Fruit fly (Drosophila melanogaster) whole organism, pupa: Measurements from ENCODE around the gene Pdi.

Experiments
- CG10348 ChIP-seq: fragments of 200-800 bp; sonication (Bioruptor generic); IDR thresholded peaks from 2 replicates; pipeline ENCODE4 v1.3.6; 2022; ENCODE audit warnings: missing biosample characterization, missing genetic modification characterization
- CG12605 ChIP-seq: fragments of 200-800 bp; sonication (Bioruptor generic); IDR thresholded peaks from 2 replicates; pipeline ENCODE4 v1.3.6; 2022; ENCODE audit warnings: missing biosample characterization, missing genetic modification characterization
- CG13204 ChIP-seq: fragments of 200-800 bp; sonication (Bioruptor generic); optimal IDR thresholded peaks from 2 replicates; lab custom pipeline; 2018; ENCODE audit warnings: missing biosample characterization, mild to moderate bottlenecking, missing genetic modification characterization, moderate library complexity
- CG14655 ChIP-seq: fragments of 200-800 bp; sonication (Bioruptor generic); optimal IDR thresholded peaks from 3 replicates; lab custom pipeline; 2017; ENCODE audit warnings: mild to moderate bottlenecking, missing biosample characterization, missing genetic modification reagents, missing genetic modification characterization
- CG15710 ChIP-seq: fragments of 200-800 bp; sonication (Bioruptor generic); optimal IDR thresholded peaks from 2 replicates; lab custom pipeline; 2018; ENCODE audit warnings: missing biosample characterization, mild to moderate bottlenecking, missing genetic modification characterization, moderate library complexity
- CG17806 ChIP-seq: fragments of 200-800 bp; sonication (Bioruptor generic); optimal IDR thresholded peaks from 2 replicates; lab custom pipeline; 2018; ENCODE audit warnings: missing biosample characterization, mild to moderate bottlenecking, missing genetic modification characterization, moderate library complexity
- CG32121 ChIP-seq: fragments of 200-800 bp; sonication (Bioruptor generic); IDR thresholded peaks from 2 replicates; pipeline ENCODE4 v1.3.6; 2022; ENCODE audit warnings: missing biosample characterization, missing genetic modification characterization
- CG34367 ChIP-seq: fragments of 200-800 bp; sonication (Bioruptor generic); optimal IDR thresholded peaks from 2 replicates; lab custom pipeline; 2018; ENCODE audit warnings: missing biosample characterization, mild to moderate bottlenecking, missing genetic modification characterization
- CG4496 ChIP-seq: fragments of 200-800 bp; sonication (Bioruptor generic); IDR thresholded peaks from 3 replicates; pipeline ENCODE4 v1.3.6; 2022; ENCODE audit warnings: missing biosample characterization, missing genetic modification characterization
- CG8159 ChIP-seq: fragments of 200-800 bp; sonication (Bioruptor generic); optimal IDR thresholded peaks from 3 replicates; lab custom pipeline; 2018; ENCODE audit warnings: missing biosample characterization, mild to moderate bottlenecking, missing genetic modification characterization, moderate library complexity
- CG8301 ChIP-seq: fragments of 200-800 bp; sonication (Bioruptor generic); optimal IDR thresholded peaks from 2 replicates; lab custom pipeline; 2018; ENCODE audit warnings: missing biosample characterization, mild to moderate bottlenecking, missing genetic modification characterization
- CG9948 ChIP-seq: fragments of 200-800 bp; sonication (Bioruptor generic); optimal IDR thresholded peaks from 2 replicates; lab custom pipeline; 2018; ENCODE audit warnings: missing biosample characterization, mild to moderate bottlenecking, missing genetic modification characterization, moderate library complexity
- D1 ChIP-seq: fragments of 200-800 bp; sonication (Bioruptor generic); optimal IDR thresholded peaks from 2 replicates; lab custom pipeline; 2018; ENCODE audit warnings: missing biosample characterization, mild to moderate bottlenecking, missing genetic modification characterization, moderate library complexity
- EcR ChIP-seq: fragments of 200-800 bp; sonication (Bioruptor generic); optimal IDR thresholded peaks from 3 replicates; lab custom pipeline; 2019; ENCODE audit warnings: missing biosample characterization, missing genetic modification characterization, mild to moderate bottlenecking, moderate library complexity, missing genetic modification reagents
- Ets98B ChIP-seq: fragments of 200-800 bp; sonication (Bioruptor generic); IDR thresholded peaks from 2 replicates; pipeline ENCODE4 v1.3.6; 2022; ENCODE audit warnings: missing biosample characterization, missing genetic modification characterization
- Pif1A ChIP-seq: fragments of 200-800 bp; sonication (Bioruptor generic); optimal IDR thresholded peaks from 3 replicates; lab custom pipeline; 2016; ENCODE audit warnings: missing biosample characterization, missing genetic modification characterization
- Pif1B ChIP-seq: fragments of 200-800 bp; sonication (Bioruptor generic); optimal IDR thresholded peaks from 3 replicates; lab custom pipeline; 2016; ENCODE audit warnings: missing biosample characterization, missing genetic modification characterization
- Snoo ChIP-seq: fragments of 200-800 bp; sonication (Bioruptor generic); optimal IDR thresholded peaks from 3 replicates; lab custom pipeline; 2017; ENCODE audit warnings: missing biosample characterization, mild to moderate bottlenecking, missing genetic modification characterization, inconsistent platforms
- fd96Ca ChIP-seq: fragments of 200-800 bp; sonication (Bioruptor generic); IDR thresholded peaks from 3 replicates; pipeline ENCODE4 v1.3.6; 2022; ENCODE audit warnings: missing biosample characterization, missing genetic modification characterization
- gl ChIP-seq: fragments of 200-800 bp; sonication (Bioruptor generic); optimal IDR thresholded peaks from 2 replicates; lab custom pipeline; 2018; ENCODE audit warnings: missing biosample characterization, mild to moderate bottlenecking, missing genetic modification characterization
- rn ChIP-seq: fragments of 200-800 bp; sonication (Bioruptor generic); IDR thresholded peaks from 2 replicates; pipeline ENCODE4 v1.3.6; 2022; ENCODE audit warnings: missing biosample characterization, missing genetic modification characterization

Pdi gene

DNA sequence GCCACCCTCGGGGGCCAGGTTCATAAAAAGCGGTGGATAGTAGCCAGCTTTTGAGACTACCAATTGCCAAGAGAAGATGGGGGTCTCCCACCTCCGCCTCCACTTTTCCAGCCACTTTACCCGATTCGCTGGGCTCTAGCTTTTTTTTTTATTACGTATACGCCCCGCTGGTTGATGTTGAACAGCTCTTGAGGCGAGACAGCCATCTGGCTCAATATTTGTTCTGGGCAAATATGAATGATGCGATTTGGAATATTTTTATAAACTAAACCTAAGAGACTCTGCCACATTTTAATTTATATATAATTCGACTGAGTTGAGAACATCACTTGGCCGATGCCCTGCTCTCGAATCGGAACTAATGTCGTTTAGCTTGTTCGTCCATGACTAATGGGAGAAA, 7.4 kb upstream of the Pdi start:
- no peak for TF ChIP-seq fd96Ca (GFP tag; lab: Robert Waterston, UW)
- no peak for TF ChIP-seq CG34367 (tag; lab: Kevin White, UChicago)
- no peak for TF ChIP-seq CG12605
- TF ChIP-seq CG13204, result no peak
- TF ChIP-seq CG8159 (tag; lab: Kevin White, UChicago), result no peak
- no peak for TF ChIP-seq Pif1A (GFP tag; lab: Kevin White, UChicago)
- TF ChIP-seq CG15710 (tag; lab: Kevin White, UChicago), result no peak
- TF ChIP-seq CG32121 (GFP tag; lab: Robert Waterston, UW), result no peak
- no peak for TF ChIP-seq D1 (tag; lab: Kevin White, UChicago)
- no peak for TF ChIP-seq Snoo

DNA sequence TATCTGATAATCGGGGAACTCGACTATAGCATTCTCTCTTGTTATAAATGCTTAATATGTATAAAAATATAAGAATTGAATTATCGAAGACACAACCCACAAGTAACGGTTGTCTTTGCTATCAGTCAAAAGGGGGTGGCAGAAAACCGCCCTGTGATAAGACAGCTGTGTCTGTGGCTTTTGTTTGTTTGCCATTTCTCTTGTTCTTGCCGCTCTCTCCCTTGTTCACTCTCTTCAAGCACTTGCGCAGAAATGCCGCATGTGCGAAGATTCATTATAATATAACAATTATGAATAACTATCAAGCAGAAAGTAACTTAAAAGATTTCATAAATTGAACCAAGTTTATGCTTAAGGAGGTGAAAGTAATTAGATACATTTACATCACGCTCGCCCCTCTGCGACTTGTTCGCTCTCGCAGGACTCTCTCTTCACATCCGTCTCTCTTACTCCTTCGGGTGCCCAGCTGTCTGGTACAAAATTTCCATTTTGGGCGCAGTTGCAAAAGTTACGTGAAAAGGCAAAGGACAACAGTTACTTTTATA, 4.1 kb upstream of the Pdi start, which contains the start of gene FucTA:
Gene FucTA (plus strand): TSS at position 495 of the 545 bp plus-strand sequence.
- TF ChIP-seq CG15710 (tag; lab: Kevin White, UChicago) (no peak), CG8159 (tag; lab: Kevin White, UChicago) (no peak), fd96Ca (GFP tag; lab: Robert Waterston, UW) (no peak), CG17806 (tag; lab: Kevin White, UChicago) (no peak), CG12605 (no peak), Pif1B (GFP tag; lab: Kevin White, UChicago) (no peak), CG14655 (GFP tag; lab: Kevin White, UChicago) (no peak), rn (GFP tag; lab: Robert Waterston, UW) (no peak), CG10348 (GFP tag; lab: Robert Waterston, UW) (no peak), D1 (tag; lab: Kevin White, UChicago) (no peak), Snoo (no peak), CG4496 (no peak), EcR (GFP tag; lab: Kevin White, UChicago) (no peak), CG9948 (tag; lab: Kevin White, UChicago) (no peak), CG8301 (tag; lab: Kevin White, UChicago) (no peak), gl (tag; lab: Kevin White, UChicago) (no peak), Pif1A (GFP tag; lab: Kevin White, UChicago) (no peak), CG32121 (GFP tag; lab: Robert Waterston, UW) (no peak), CG13204 (no peak)

DNA sequence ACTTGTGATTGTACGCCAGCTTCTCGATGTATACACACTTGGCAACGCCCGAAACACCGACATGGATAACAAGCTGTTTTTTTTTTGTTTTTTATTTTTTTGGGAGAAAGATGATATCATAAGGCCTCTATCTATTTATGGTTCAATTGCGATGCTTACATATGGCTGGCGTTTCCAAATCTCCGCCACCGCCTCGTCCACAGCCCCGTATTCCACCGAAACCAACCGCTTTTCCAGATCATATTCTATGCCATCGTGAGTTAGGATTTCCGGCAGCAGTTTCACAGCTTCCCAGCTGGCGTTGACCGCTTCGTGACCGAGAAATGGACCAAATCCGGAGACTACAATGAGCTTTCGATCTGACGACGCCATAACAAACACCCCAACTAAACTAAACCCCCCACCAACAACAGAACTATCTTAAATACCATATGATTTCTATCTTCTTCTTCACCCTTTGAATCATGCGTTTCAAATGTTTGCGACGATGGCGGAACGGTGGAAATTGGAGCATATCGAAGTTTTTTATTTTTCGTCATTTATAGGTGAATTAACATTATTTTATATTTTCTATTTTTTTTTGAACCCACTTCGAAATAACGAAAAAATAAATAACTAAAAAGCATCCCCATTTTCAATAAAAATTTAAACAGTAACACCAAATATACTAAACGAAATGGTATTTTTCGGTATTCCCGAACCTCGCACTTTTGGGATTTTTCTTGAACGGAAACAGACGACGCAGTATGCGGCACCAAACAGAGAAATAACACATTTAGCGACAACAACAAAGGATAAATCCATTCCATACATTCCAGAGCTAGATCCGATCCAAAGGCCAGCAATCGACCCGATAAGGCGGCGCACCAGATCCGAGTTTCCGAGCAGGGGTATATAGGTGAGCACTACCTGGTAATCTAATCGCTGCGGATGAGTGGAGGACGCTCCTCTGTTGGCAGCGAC, 1.3 kb upstream of the Pdi start, which contains the start of the genes CG32147 and Pex3:
Gene CG32147 (minus strand): TSS at position 422 of the 963 bp plus-strand sequence.
Gene Pex3 (plus strand): TSS at position 718 of the 963 bp plus-strand sequence.
- TF ChIP-seq rn (GFP tag; lab: Robert Waterston, UW) (no peak), Ets98B (GFP tag; lab: Robert Waterston, UW) (no peak), D1 (tag; lab: Kevin White, UChicago) (no peak), CG34367 (tag; lab: Kevin White, UChicago) (no peak), Pif1A (GFP tag; lab: Kevin White, UChicago) (no peak)

DNA sequence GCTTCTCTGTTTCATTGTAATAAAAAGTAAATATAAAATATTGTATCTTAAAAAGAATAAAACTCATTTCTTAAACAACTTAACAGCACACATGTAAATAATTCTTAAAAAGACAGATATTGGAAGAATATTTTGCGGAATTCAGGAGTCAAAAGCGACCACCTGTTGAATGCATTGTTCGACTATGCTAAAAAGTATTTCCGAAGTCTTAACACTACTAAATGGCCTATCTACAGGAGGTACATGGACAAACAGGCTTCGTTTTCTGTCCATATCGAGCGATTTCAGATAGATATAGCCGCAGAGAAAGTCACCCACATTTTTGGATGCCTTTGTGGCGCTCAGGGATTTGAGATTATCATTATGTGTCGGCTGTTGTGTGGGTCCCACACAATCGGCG, 468 bp upstream of the Pdi start:
- TF ChIP-seq fd96Ca (GFP tag; lab: Robert Waterston, UW) (no peak), Pif1A (GFP tag; lab: Kevin White, UChicago) (no peak), CG34367 (tag; lab: Kevin White, UChicago) (no peak), Pif1B (GFP tag; lab: Kevin White, UChicago) (no peak), CG13204 (no peak), CG4496 (no peak), CG10348 (GFP tag; lab: Robert Waterston, UW) (no peak), gl (tag; lab: Kevin White, UChicago) (no peak)

DNA sequence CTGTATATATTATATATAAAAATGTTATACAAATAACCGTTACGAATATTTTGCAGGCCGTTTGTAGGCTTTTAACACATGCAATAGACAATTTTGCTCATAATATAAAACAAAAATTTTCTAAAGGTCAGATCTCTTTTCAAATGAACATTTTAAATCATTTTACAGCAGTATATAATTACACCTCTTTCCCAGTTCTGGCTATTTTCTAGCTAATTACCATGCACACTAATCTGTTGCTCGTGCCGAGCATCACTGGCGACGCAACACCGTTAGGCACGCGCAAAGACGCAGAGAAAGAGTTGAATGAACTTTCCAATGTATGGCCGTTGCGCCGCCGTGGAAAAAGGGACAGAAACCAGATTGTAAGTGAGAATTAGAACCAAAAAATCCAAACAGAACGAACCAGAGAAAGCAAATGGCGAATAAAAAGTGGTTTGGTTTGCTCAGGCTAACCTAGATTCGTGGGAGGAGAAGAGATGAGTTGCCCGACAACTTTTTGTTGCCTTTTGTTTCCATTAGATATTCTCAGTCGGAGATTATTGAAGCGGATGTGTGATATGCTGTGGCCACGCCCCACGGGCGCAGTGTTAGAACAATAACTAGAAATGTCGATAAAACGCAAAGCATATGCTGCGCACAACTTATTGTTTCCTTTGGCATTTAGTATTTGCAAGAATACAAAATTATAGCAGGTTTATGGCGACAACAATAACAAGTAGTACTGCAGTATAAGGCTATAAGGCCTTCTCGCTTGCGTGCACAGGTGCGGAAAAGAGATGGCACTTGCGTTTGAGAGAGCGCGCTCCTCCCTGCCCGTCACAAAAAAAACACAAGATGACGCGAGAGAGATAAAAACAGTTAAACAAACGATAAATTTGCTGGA, 1.3 kb downstream of the Pdi start:
- TF ChIP-seq fd96Ca (GFP tag; lab: Robert Waterston, UW) (no peak; the same call in 2 of the 3 replicates), CG14655 (GFP tag; lab: Kevin White, UChicago) (peak; percentile 46), Snoo (no peak), CG9948 (tag; lab: Kevin White, UChicago) (peak; percentile 8), Pif1A (GFP tag; lab: Kevin White, UChicago) (no peak), CG4496 (peak; percentile 74), gl (tag; lab: Kevin White, UChicago) (peak; percentile 40), CG8301 (tag; lab: Kevin White, UChicago) (peak; percentile 24), CG13204 (peak; percentile 51), EcR (GFP tag; lab: Kevin White, UChicago) (peak; percentile 90), CG17806 (tag; lab: Kevin White, UChicago) (no peak), D1 (tag; lab: Kevin White, UChicago) (no peak), CG12605 (no peak), rn (GFP tag; lab: Robert Waterston, UW) (no peak), Pif1B (GFP tag; lab: Kevin White, UChicago) (peak; percentile 2), CG34367 (tag; lab: Kevin White, UChicago) (peak; percentile 18), CG10348 (GFP tag; lab: Robert Waterston, UW) (no peak), CG8159 (tag; lab: Kevin White, UChicago) (peak; percentile 3), CG15710 (tag; lab: Kevin White, UChicago) (peak; percentile 23), Ets98B (GFP tag; lab: Robert Waterston, UW) (peak; percentile 59), CG32121 (GFP tag; lab: Robert Waterston, UW) (peak; percentile 24; the same call in 1 of the 2 replicates)
